Fruit fly (Drosophila melanogaster) whole organism, pupa: Measurements from ENCODE around the gene CG13039.

ENCODE experiments used
- CG12605 ChIP-seq: fragments of 200-800 bp; sonication (Bioruptor generic); IDR thresholded peaks from 2 replicates; pipeline ENCODE4 v1.3.6; 2022; ENCODE audit warnings: missing biosample characterization, missing genetic modification characterization
- CG15710 ChIP-seq: fragments of 200-800 bp; sonication (Bioruptor generic); optimal IDR thresholded peaks from 2 replicates; lab custom pipeline; 2018; ENCODE audit warnings: missing biosample characterization, mild to moderate bottlenecking, missing genetic modification characterization, moderate library complexity
- CG34367 ChIP-seq: fragments of 200-800 bp; sonication (Bioruptor generic); optimal IDR thresholded peaks from 2 replicates; lab custom pipeline; 2018; ENCODE audit warnings: missing biosample characterization, mild to moderate bottlenecking, missing genetic modification characterization
- CG8159 ChIP-seq: fragments of 200-800 bp; sonication (Bioruptor generic); optimal IDR thresholded peaks from 3 replicates; lab custom pipeline; 2018; ENCODE audit warnings: missing biosample characterization, mild to moderate bottlenecking, missing genetic modification characterization, moderate library complexity
- fd96Ca ChIP-seq: fragments of 200-800 bp; sonication (Bioruptor generic); IDR thresholded peaks from 3 replicates; pipeline ENCODE4 v1.3.6; 2022; ENCODE audit warnings: missing biosample characterization, missing genetic modification characterization

DNA sequence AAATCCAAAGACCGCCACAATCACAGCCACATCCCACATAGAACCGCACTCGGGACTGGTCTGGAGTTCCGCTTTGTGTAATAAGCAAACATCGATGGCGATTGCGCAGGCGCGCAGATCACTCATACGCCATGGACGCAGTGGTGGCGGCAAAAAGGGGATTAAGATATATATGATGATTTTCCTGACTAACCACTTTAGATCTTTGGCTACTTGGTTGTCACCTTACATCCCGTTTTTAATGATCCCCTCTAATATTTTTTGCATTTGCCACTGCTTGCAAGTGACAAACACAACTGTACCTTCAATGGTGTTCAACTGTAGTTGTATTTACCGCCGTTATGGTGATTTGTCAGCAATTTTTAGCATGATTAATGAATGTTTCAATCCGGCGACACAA lies 16.6 kb downstream of the CG13039 start:
- TF ChIP-seq CG8159 (tag; lab: Kevin White, UChicago) (no peak), CG15710 (tag; lab: Kevin White, UChicago) (no peak), CG34367 (tag; lab: Kevin White, UChicago) (no peak), CG12605 (GFP tag; lab: Robert Waterston, UW) (no peak), fd96Ca (GFP tag; lab: Robert Waterston, UW) (peak; percentile 89)
